Fruit fly (Drosophila melanogaster) whole organism, embryonic: ENCODE results near the gene CG31493.

Experiments used
- Abd-B ChIP-seq: fragments of 200-800 bp; sonication (Bioruptor generic); optimal IDR thresholded peaks from 2 replicates; lab custom pipeline; 2018; ENCODE audit warnings: missing biosample characterization, mild to moderate bottlenecking, missing genetic modification characterization, moderate library complexity
- Bgb ChIP-seq: fragments of 200-800 bp; sonication (Bioruptor generic); IDR thresholded peaks from 2 replicates; pipeline ENCODE4 v1.3.6; 2022; ENCODE audit warnings: missing biosample characterization, missing genetic modification characterization; ENCODE audit not compliant: partially characterized antibody
- CG10274 ChIP-seq: fragments of 200-800 bp; sonication (Bioruptor generic); optimal IDR thresholded peaks from 3 replicates; lab custom pipeline; 2017; ENCODE audit warnings: missing biosample characterization, mild to moderate bottlenecking, missing genetic modification characterization
- CG10462 ChIP-seq: fragments of 200-800 bp; sonication (Bioruptor generic); optimal IDR thresholded peaks from 2 replicates; lab custom pipeline; 2016; ENCODE audit warnings: missing biosample characterization, missing genetic modification characterization
- CG11696 ChIP-seq: fragments of 200-800 bp; sonication (Bioruptor generic); IDR thresholded peaks from 2 replicates; pipeline ENCODE4 v1.3.6; 2022; ENCODE audit warnings: missing biosample characterization, missing genetic modification characterization
- CG13624 ChIP-seq: fragments of 200-800 bp; sonication (Bioruptor generic); optimal IDR thresholded peaks from 2 replicates; lab custom pipeline; 2016; ENCODE audit warnings: missing biosample characterization, missing genetic modification characterization
- CG15696 ChIP-seq: fragments of 200-800 bp; sonication (Bioruptor generic); optimal IDR thresholded peaks from 2 replicates; lab custom pipeline; 2019; ENCODE audit warnings: missing biosample characterization, mild to moderate bottlenecking, missing genetic modification characterization, moderate library complexity
- CG1647 ChIP-seq: fragments of 200-800 bp; sonication (Bioruptor generic); optimal IDR thresholded peaks from 3 replicates; lab custom pipeline; 2016; ENCODE audit warnings: missing biosample characterization, missing genetic modification characterization
- CG17829 ChIP-seq: fragments of 200-800 bp; optimal IDR thresholded peaks from 2 replicates; lab custom pipeline; 2019; ENCODE audit warnings: missing biosample characterization, mild to moderate bottlenecking, missing genetic modification characterization, moderate library complexity
- CG17912 ChIP-seq: fragments of 200-800 bp; sonication (Bioruptor generic); optimal IDR thresholded peaks from 2 replicates; lab custom pipeline; 2018; ENCODE audit warnings: missing biosample characterization, mild to moderate bottlenecking, missing genetic modification characterization
- CG30403 ChIP-seq: fragments of 200-800 bp; sonication (Bioruptor generic); optimal IDR thresholded peaks from 3 replicates; lab custom pipeline; 2016; ENCODE audit warnings: missing biosample characterization, missing genetic modification characterization
- CG42726 ChIP-seq: fragments of 200-800 bp; sonication (Bioruptor generic); IDR thresholded peaks from 2 replicates; pipeline ENCODE4 v1.3.6; 2022; ENCODE audit warnings: missing biosample characterization, missing genetic modification characterization; ENCODE audit not compliant: partially characterized antibody
- CG4404 ChIP-seq: fragments of 200-800 bp; sonication (Bioruptor generic); IDR thresholded peaks from 2 replicates; pipeline ENCODE4 v1.3.6; 2022; ENCODE audit warnings: missing biosample characterization, missing genetic modification characterization
- CG4617 ChIP-seq: fragments of 200-800 bp; sonication (Bioruptor generic); optimal IDR thresholded peaks from 3 replicates; lab custom pipeline; 2016; ENCODE audit warnings: missing biosample characterization, missing genetic modification characterization, borderline replicate concordance
- CG4854 ChIP-seq: fragments of 200-800 bp; sonication (Bioruptor generic); optimal IDR thresholded peaks from 2 replicates; lab custom pipeline; 2016; ENCODE audit warnings: missing biosample characterization, missing genetic modification characterization, inconsistent platforms
- CG6272 ChIP-seq: fragments of 200-800 bp; sonication (Bioruptor generic); IDR thresholded peaks from 2 replicates; pipeline ENCODE4 v1.3.6; 2022; ENCODE audit warnings: missing biosample characterization, missing genetic modification characterization
- CG6791 ChIP-seq: fragments of 200-800 bp; sonication (Bioruptor generic); IDR thresholded peaks from 3 replicates; pipeline ENCODE4 v1.3.6; 2022; ENCODE audit warnings: missing biosample characterization, missing genetic modification characterization; ENCODE audit not compliant: partially characterized antibody
- CG9797 ChIP-seq: fragments of 200-800 bp; sonication (Bioruptor generic); optimal IDR thresholded peaks from 3 replicates; lab custom pipeline; 2018; ENCODE audit warnings: missing biosample characterization, mild to moderate bottlenecking, missing genetic modification characterization
- CG9932 ChIP-seq: fragments of 200-800 bp; sonication (Bioruptor generic); IDR thresholded peaks from 2 replicates; pipeline ENCODE4 v1.3.6; 2022; ENCODE audit warnings: missing biosample characterization, missing genetic modification characterization
- Chrac-16 ChIP-seq: fragments of 200-800 bp; sonication (Bioruptor generic); optimal IDR thresholded peaks from 3 replicates; lab custom pipeline; 2016; ENCODE audit warnings: missing biosample characterization, missing genetic modification characterization
- Dek ChIP-seq: fragments of 200-800 bp; sonication (Bioruptor generic); optimal IDR thresholded peaks from 3 replicates; lab custom pipeline; 2019; ENCODE audit warnings: missing biosample characterization, mild to moderate bottlenecking, missing genetic modification characterization, moderate library complexity
- Dll ChIP-seq: fragments of 200-800 bp; sonication (Bioruptor generic); IDR thresholded peaks from 4 replicates; pipeline ENCODE4 v1.3.6; 2022; ENCODE audit warnings: missing biosample characterization, missing genetic modification characterization; ENCODE audit not compliant: partially characterized antibody
- Dref ChIP-seq: fragments of 200-800 bp; sonication (Bioruptor generic); IDR thresholded peaks from 2 replicates; pipeline ENCODE4 v1.3.6; 2022; ENCODE audit warnings: missing biosample characterization, missing genetic modification characterization
- E2f2 ChIP-seq: fragments of 200-800 bp; sonication (Bioruptor generic); IDR thresholded peaks from 2 replicates; pipeline ENCODE4 v1.3.6; 2022; ENCODE audit warnings: missing biosample characterization, missing genetic modification characterization
- HLH4C ChIP-seq: fragments of 200-800 bp; sonication (Bioruptor generic); IDR thresholded peaks from 3 replicates; pipeline ENCODE4 v1.3.6; 2022; ENCODE audit warnings: missing biosample characterization, missing genetic modification characterization; ENCODE audit not compliant: partially characterized antibody
- Optix ChIP-seq: fragments of 200-800 bp; sonication (Bioruptor generic); IDR thresholded peaks from 3 replicates; pipeline ENCODE4 v1.3.6; 2022; ENCODE audit warnings: missing biosample characterization, missing genetic modification characterization
- Pdp1 ChIP-seq, 2 experiments: fragments of 200-800 bp; sonication (Bioruptor generic); optimal IDR thresholded peaks; 3 replicates each; lab custom pipeline; 2016; ENCODE audit warnings: missing biosample characterization in 2 of 2, missing genetic modification characterization in 2 of 2, mild to moderate bottlenecking in 1 of 2, moderate library complexity in 1 of 2
- Scr ChIP-seq: fragments of 200-800 bp; sonication (Bioruptor generic); IDR thresholded peaks from 2 replicates; pipeline ENCODE4 v1.3.6; 2022; ENCODE audit warnings: missing biosample characterization, missing genetic modification characterization; ENCODE audit not compliant: partially characterized antibody
- Sox102F ChIP-seq: fragments of 200-800 bp; sonication (Bioruptor generic); optimal IDR thresholded peaks from 2 replicates; lab custom pipeline; 2018; ENCODE audit warnings: missing biosample characterization, mild to moderate bottlenecking, missing genetic modification characterization, moderate library complexity
- YL-1 ChIP-seq: fragments of 200-800 bp; sonication (Bioruptor generic); optimal IDR thresholded peaks from 3 replicates; lab custom pipeline; 2017; ENCODE audit warnings: missing biosample characterization, mild to moderate bottlenecking, missing genetic modification characterization
- az2 ChIP-seq: fragments of 200-800 bp; sonication (Bioruptor generic); optimal IDR thresholded peaks from 3 replicates; lab custom pipeline; 2016; ENCODE audit warnings: missing biosample characterization, missing genetic modification characterization
- bbx ChIP-seq: fragments of 200-800 bp; sonication (Bioruptor generic); IDR thresholded peaks from 2 replicates; pipeline ENCODE4 v1.3.6; 2022; ENCODE audit warnings: missing biosample characterization, missing genetic modification characterization; ENCODE audit not compliant: partially characterized antibody
- bsh ChIP-seq, 2 experiments: fragments of 200-800 bp; sonication (Bioruptor generic); optimal IDR thresholded peaks; 2 replicates each; lab custom pipeline; 2017 to 2018; ENCODE audit warnings: mild to moderate bottlenecking in 2 of 2, missing biosample characterization in 2 of 2, missing genetic modification characterization in 2 of 2, moderate library complexity in 1 of 2
- caup ChIP-seq: fragments of 200-800 bp; sonication (Bioruptor generic); optimal IDR thresholded peaks from 3 replicates; lab custom pipeline; 2017; ENCODE audit warnings: missing biosample characterization, mild to moderate bottlenecking, missing genetic modification characterization, moderate library complexity; ENCODE audit not compliant: severe bottlenecking
- dmrt11E ChIP-seq: fragments of 200-800 bp; sonication (Bioruptor generic); optimal IDR thresholded peaks from 3 replicates; lab custom pipeline; 2018; ENCODE audit warnings: missing biosample characterization, mild to moderate bottlenecking, missing genetic modification characterization, moderate library complexity
- insv ChIP-seq, 2 experiments: fragments of 200-800 bp; sonication (Bioruptor generic); optimal IDR thresholded peaks; 3 replicates each; lab custom pipeline; 2016 to 2018; ENCODE audit warnings: missing biosample characterization in 2 of 2, missing genetic modification characterization in 2 of 2
- knrl ChIP-seq: fragments of 200-800 bp; sonication (Bioruptor generic); IDR thresholded peaks from 3 replicates; pipeline ENCODE4 v1.3.6; 2022; ENCODE audit warnings: missing biosample characterization, missing genetic modification characterization; ENCODE audit not compliant: partially characterized antibody
- lilli ChIP-seq: fragments of 200-800 bp; sonication (Bioruptor generic); optimal IDR thresholded peaks from 3 replicates; lab custom pipeline; 2016; ENCODE audit warnings: missing biosample characterization, missing genetic modification characterization
- mam ChIP-seq: fragments of 200-800 bp; sonication (Bioruptor generic); optimal IDR thresholded peaks from 3 replicates; lab custom pipeline; 2016; ENCODE audit warnings: missing biosample characterization, missing genetic modification characterization
- pzg ChIP-seq: fragments of 200-800 bp; sonication (Bioruptor generic); optimal IDR thresholded peaks from 3 replicates; lab custom pipeline; 2018; ENCODE audit warnings: missing biosample characterization, mild to moderate bottlenecking, missing genetic modification characterization, moderate library complexity
- slbo ChIP-seq: fragments of 200-800 bp; sonication (Bioruptor generic); IDR thresholded peaks from 2 replicates; pipeline ENCODE4 v1.3.6; 2022; ENCODE audit warnings: missing biosample characterization, missing genetic modification characterization
- sna ChIP-seq: fragments of 200-800 bp; sonication (Bioruptor generic); IDR thresholded peaks from 2 replicates; pipeline ENCODE4 v1.3.6; 2022; ENCODE audit warnings: missing biosample characterization, missing genetic modification characterization; ENCODE audit not compliant: partially characterized antibody
- stwl ChIP-seq: fragments of 200-800 bp; sonication (Bioruptor generic); optimal IDR thresholded peaks from 3 replicates; lab custom pipeline; 2018; ENCODE audit warnings: missing biosample characterization, mild to moderate bottlenecking, missing genetic modification characterization, moderate library complexity
- trem ChIP-seq: fragments of 200-800 bp; optimal IDR thresholded peaks from 3 replicates; lab custom pipeline; 2019; ENCODE audit warnings: missing biosample characterization, mild to moderate bottlenecking, missing genetic modification characterization, moderate library complexity
- unc-4 ChIP-seq: fragments of 200-800 bp; sonication (Bioruptor generic); IDR thresholded peaks from 2 replicates; pipeline ENCODE4 v1.3.6; 2022; ENCODE audit warnings: missing biosample characterization, missing genetic modification characterization; ENCODE audit not compliant: partially characterized antibody
- vnd ChIP-seq: fragments of 200-800 bp; sonication (Bioruptor generic); IDR thresholded peaks from 3 replicates; pipeline ENCODE4 v1.3.6; 2022; ENCODE audit warnings: missing biosample characterization, missing genetic modification characterization; ENCODE audit not compliant: partially characterized antibody
- zf30C ChIP-seq: fragments of 200-800 bp; sonication (Bioruptor generic); optimal IDR thresholded peaks from 3 replicates; lab custom pipeline; 2018; ENCODE audit warnings: missing biosample characterization, mild to moderate bottlenecking, missing genetic modification characterization
- zfh2 ChIP-seq: fragments of 200-800 bp; sonication (Bioruptor generic); optimal IDR thresholded peaks from 2 replicates; lab custom pipeline; 2016; ENCODE audit warnings: missing biosample characterization, missing genetic modification characterization

Gene CG31493

dm6 chr3R:7091904-7092303, 39.5 kb upstream of the CG31493 start (continued):
- peak; percentile 60 for TF ChIP-seq slbo
- peak; percentile 87 for TF ChIP-seq CG6791 (GFP tag; lab: Robert Waterston, UW)
- TF ChIP-seq CG4617 (GFP tag; lab: Kevin White, UChicago), result peak; percentile 24
- peak; percentile 23 for TF ChIP-seq CG10462
- TF ChIP-seq CG4854, result peak; percentile 0
- TF ChIP-seq CG17829, result peak; percentile 42
- peak; percentile 99 for TF ChIP-seq stwl (tag; lab: Kevin White, UChicago)
- TF ChIP-seq knrl (GFP tag; lab: Robert Waterston, UW), result peak; percentile 70; the same call in 2 of the 3 replicates
- peak; percentile 11 for TF ChIP-seq az2 (GFP tag; lab: Kevin White, UChicago)
- TF ChIP-seq CG30403 (GFP tag; lab: Kevin White, UChicago), result peak; percentile 57
- TF ChIP-seq Abd-B, result peak; percentile 18
- TF ChIP-seq CG4404 (GFP tag; lab: Robert Waterston, UW), result no peak
- peak; percentile 30 for TF ChIP-seq CG15696 (tag; lab: Kevin White, UChicago)
- peak; percentile 42; the same call in 1 of the 2 replicates for TF ChIP-seq CG6272 (GFP tag; lab: Robert Waterston, UW)
- no peak for TF ChIP-seq Optix (GFP tag; lab: Robert Waterston, UW)
- peak; percentile 47 for TF ChIP-seq mam (GFP tag; lab: Kevin White, UChicago)
- TF ChIP-seq CG17912 (GFP tag; lab: Kevin White, UChicago), result peak; percentile 15
- peak; percentile 62 for TF ChIP-seq Scr (GFP tag; lab: Robert Waterston, UW)
- peak; percentile 23; the same call in 1 of the 2 replicates for TF ChIP-seq CG9932 (GFP tag; lab: Robert Waterston, UW)
- TF ChIP-seq Pdp1 (GFP tag; optimal IDR thresholded peaks at IDR 0.05; lab: Kevin White, UChicago), result peak; percentile 5 to 66
- TF ChIP-seq bbx (GFP tag; lab: Robert Waterston, UW), result peak; percentile 80
- TF ChIP-seq Dll (GFP tag; lab: Robert Waterston, UW), result peak; percentile 75
- peak; percentile 54 for TF ChIP-seq CG13624 (GFP tag; lab: Kevin White, UChicago)
- peak; percentile 44 for TF ChIP-seq sna (GFP tag; lab: Robert Waterston, UW)
- peak; percentile 56; the same call in 2 of the 3 replicates for TF ChIP-seq HLH4C (GFP tag; lab: Robert Waterston, UW)
- peak; percentile 44 for TF ChIP-seq zf30C (GFP tag; lab: Kevin White, UChicago)
- peak; percentile 32 for TF ChIP-seq CG1647 (GFP tag; lab: Kevin White, UChicago)
- TF ChIP-seq CG10274 (GFP tag; lab: Kevin White, UChicago), result no peak
- TF ChIP-seq CG9797 (GFP tag; lab: Kevin White, UChicago), result peak; percentile 13
- TF ChIP-seq Chrac-16, result peak; percentile 18
- no peak for TF ChIP-seq CG11696 (GFP tag; lab: Robert Waterston, UW)
- TF ChIP-seq pzg (GFP tag; lab: Kevin White, UChicago), result peak; percentile 50
- peak; percentile 56 for TF ChIP-seq YL-1 (GFP tag; lab: Kevin White, UChicago)
- peak; percentile 59; the same call in 1 of the 2 replicates for TF ChIP-seq CG42726
- peak in 1 of 2 experiments; percentile 16 for TF ChIP-seq bsh (GFP tag; optimal IDR thresholded peaks at IDR 0.05; lab: Kevin White, UChicago)
- TF ChIP-seq Bgb, result peak; percentile 84
- TF ChIP-seq insv (GFP tag; optimal IDR thresholded peaks at IDR 0.05; lab: Kevin White, UChicago), result peak in 1 of 2 experiments; percentile 31
- TF ChIP-seq Dek (tag; lab: Kevin White, UChicago), result peak; percentile 45
- peak; percentile 59 for TF ChIP-seq vnd (GFP tag; lab: Robert Waterston, UW)
- TF ChIP-seq dmrt11E (tag; lab: Kevin White, UChicago), result peak; percentile 20
- TF ChIP-seq trem, result peak; percentile 97
- no peak for TF ChIP-seq Sox102F (GFP tag; lab: Kevin White, UChicago)
- peak; percentile 61 for TF ChIP-seq Dref
- TF ChIP-seq unc-4 (GFP tag; lab: Robert Waterston, UW), result peak; percentile 69
- TF ChIP-seq zfh2 (GFP tag; lab: Kevin White, UChicago), result peak; percentile 27
- TF ChIP-seq lilli, result peak; percentile 59
- TF ChIP-seq caup (GFP tag; lab: Kevin White, UChicago), result no peak
- peak; percentile 53 for TF ChIP-seq E2f2 (GFP tag; lab: Robert Waterston, UW)
